Worm (Caenorhabditis elegans) whole organism, L3 larva: ENCODE results near the gene dhhc-13.
A peak's percentile ranks its signal among the peaks of the same experiment; 100 is the strongest.

Source experiments
- R02D3.7 ChIP-seq: fragments of 150-350 bp; optimal IDR thresholded peaks from 2 replicates; lab custom pipeline; 2014; ENCODE audit warnings: missing biosample characterization, missing genetic modification characterization
- aly-2 ChIP-seq: fragments of 150-350 bp; optimal IDR thresholded peaks from 2 replicates; lab custom pipeline; 2014; ENCODE audit warnings: missing biosample characterization, missing genetic modification characterization
- ama-1 ChIP-seq: fragments of 150-350 bp; optimal IDR thresholded peaks from 2 replicates; lab custom pipeline; 2018
- ceh-16 ChIP-seq: sonication (generic microtip); optimal IDR thresholded peaks from 2 replicates; lab custom pipeline; 2017; ENCODE audit warnings: missing biosample characterization, missing genetic modification characterization
- ceh-82 ChIP-seq: fragments of 150-350 bp; optimal IDR thresholded peaks from 2 replicates; lab custom pipeline; 2014; ENCODE audit warnings: missing biosample characterization, missing genetic modification characterization
- ceh-9 ChIP-seq: sonication (generic microtip); optimal IDR thresholded peaks from 2 replicates; lab custom pipeline; 2018; ENCODE audit warnings: missing biosample characterization, missing genetic modification characterization
- egl-27 ChIP-seq: sonication (generic microtip); optimal IDR thresholded peaks from 4 replicates; lab custom pipeline; 2017; ENCODE audit warnings: missing biosample characterization, missing genetic modification reagents, missing genetic modification characterization
- egl-5 ChIP-seq: fragments of 150-350 bp; optimal IDR thresholded peaks from 2 replicates; lab custom pipeline; 2017; ENCODE audit warnings: missing biosample characterization, missing genetic modification reagents, missing genetic modification characterization, inconsistent platforms
- elt-2 ChIP-seq: sonication (generic microtip); optimal IDR thresholded peaks from 2 replicates; lab custom pipeline; 2016; ENCODE audit warnings: missing genetic modification reagents, mild to moderate bottlenecking, missing genetic modification characterization, missing compliant biosample characterization
- elt-3 ChIP-seq, 3 experiments: fragments of 150-350 bp in 1 of 3; sonication (generic microtip) in 2 of 3; optimal IDR thresholded peaks; 2 replicates in 2 of 3; 4 replicates in 1 of 3; lab custom pipeline; 2014 to 2017; ENCODE audit warnings: missing biosample characterization in 3 of 3, missing genetic modification characterization in 3 of 3
- eor-1 ChIP-seq, 2 experiments: fragments of 150-350 bp; optimal IDR thresholded peaks; 2 replicates each; lab custom pipeline; 2014 to 2018; ENCODE audit warnings: missing biosample characterization in 2 of 2, missing genetic modification characterization in 2 of 2
- fkh-10 ChIP-seq: sonication (generic microtip); optimal IDR thresholded peaks from 2 replicates; lab custom pipeline; 2017; ENCODE audit warnings: missing biosample characterization, missing genetic modification reagents, missing genetic modification characterization
- fkh-2 ChIP-seq: fragments of 150-350 bp; optimal IDR thresholded peaks from 2 replicates; lab custom pipeline; 2014; ENCODE audit warnings: missing biosample characterization, missing genetic modification reagents, missing genetic modification characterization
- fos-1 ChIP-seq: fragments of 150-350 bp; optimal IDR thresholded peaks from 2 replicates; lab custom pipeline; 2014; ENCODE audit warnings: missing biosample characterization, missing genetic modification characterization
- hmg-11 ChIP-seq: sonication (generic microtip); optimal IDR thresholded peaks from 2 replicates; lab custom pipeline; 2016; ENCODE audit warnings: missing genetic modification characterization, missing compliant biosample characterization
- lin-15B ChIP-seq: fragments of 150-350 bp; optimal IDR thresholded peaks from 2 replicates; lab custom pipeline; 2014; ENCODE audit warnings: missing biosample characterization, missing genetic modification characterization
- lin-39 ChIP-seq: fragments of 150-350 bp; optimal IDR thresholded peaks from 2 replicates; lab custom pipeline; 2018; ENCODE audit warnings: missing biosample characterization, missing genetic modification reagents, missing genetic modification characterization
- lsy-12 ChIP-seq: sonication (generic microtip); optimal IDR thresholded peaks from 2 replicates; lab custom pipeline; 2016; ENCODE audit warnings: mild to moderate bottlenecking, missing genetic modification characterization, missing compliant biosample characterization
- mdl-1 ChIP-seq: fragments of 150-350 bp; optimal IDR thresholded peaks from 2 replicates; lab custom pipeline; 2014; ENCODE audit warnings: missing biosample characterization, missing genetic modification characterization
- nfya-1 ChIP-seq: sonication (generic microtip); optimal IDR thresholded peaks from 2 replicates; lab custom pipeline; 2017; ENCODE audit warnings: missing genetic modification characterization, mild to moderate bottlenecking, missing compliant biosample characterization, antibody characterized with exemption, moderate library complexity; ENCODE audit not compliant: insufficient read depth
- nhr-11 ChIP-seq: fragments of 150-350 bp; optimal IDR thresholded peaks from 2 replicates; lab custom pipeline; 2014; ENCODE audit warnings: missing biosample characterization, missing genetic modification characterization
- nhr-12 ChIP-seq: fragments of 150-350 bp; optimal IDR thresholded peaks from 2 replicates; lab custom pipeline; 2014; ENCODE audit warnings: missing biosample characterization, missing genetic modification characterization
- nhr-23 ChIP-seq: fragments of 150-350 bp; optimal IDR thresholded peaks from 2 replicates; lab custom pipeline; 2014; ENCODE audit warnings: missing biosample characterization, missing genetic modification reagents, missing genetic modification characterization
- nhr-25 ChIP-seq: sonication (generic microtip); optimal IDR thresholded peaks from 2 replicates; lab custom pipeline; 2017; ENCODE audit warnings: missing biosample characterization, missing genetic modification characterization
- nhr-28 ChIP-seq: fragments of 150-350 bp; optimal IDR thresholded peaks from 2 replicates; lab custom pipeline; 2014; ENCODE audit warnings: missing biosample characterization, missing genetic modification characterization
- nhr-43 ChIP-seq: sonication (generic microtip); optimal IDR thresholded peaks from 2 replicates; lab custom pipeline; 2016; ENCODE audit warnings: mild to moderate bottlenecking, missing genetic modification characterization, missing compliant biosample characterization; ENCODE audit not compliant: poor library complexity, severe bottlenecking
- nhr-67 ChIP-seq: fragments of 150-350 bp; optimal IDR thresholded peaks from 2 replicates; lab custom pipeline; 2014; ENCODE audit warnings: missing biosample characterization, missing genetic modification characterization
- pha-4 ChIP-seq: fragments of 150-350 bp; optimal IDR thresholded peaks from 2 replicates; lab custom pipeline; 2014; ENCODE audit warnings: missing biosample characterization, missing genetic modification reagents, missing genetic modification characterization
- skn-1 ChIP-seq: fragments of 150-350 bp; optimal IDR thresholded peaks from 2 replicates; lab custom pipeline; 2014; ENCODE audit warnings: missing biosample characterization, missing genetic modification characterization
- snpc-4 ChIP-seq: fragments of 150-350 bp; optimal IDR thresholded peaks from 2 replicates; lab custom pipeline; 2014; ENCODE audit warnings: missing biosample characterization, missing genetic modification characterization
- tbx-2 ChIP-seq: sonication (generic microtip); optimal IDR thresholded peaks from 2 replicates; lab custom pipeline; 2016; ENCODE audit warnings: mild to moderate bottlenecking, missing genetic modification characterization, missing compliant biosample characterization
- unc-39 ChIP-seq: sonication (generic microtip); optimal IDR thresholded peaks from 4 replicates; lab custom pipeline; 2017; ENCODE audit warnings: missing biosample characterization, missing genetic modification characterization
- unc-62 ChIP-seq: fragments of 150-350 bp; sonication (generic microtip); optimal IDR thresholded peaks from 4 replicates; lab custom pipeline; 2014; ENCODE audit warnings: missing biosample characterization, missing genetic modification reagents, missing genetic modification characterization
- ztf-4 ChIP-seq: fragments of 150-350 bp; optimal IDR thresholded peaks from 2 replicates; lab custom pipeline; 2014; ENCODE audit warnings: missing biosample characterization, missing genetic modification characterization

dhhc-13 gene

DNA sequence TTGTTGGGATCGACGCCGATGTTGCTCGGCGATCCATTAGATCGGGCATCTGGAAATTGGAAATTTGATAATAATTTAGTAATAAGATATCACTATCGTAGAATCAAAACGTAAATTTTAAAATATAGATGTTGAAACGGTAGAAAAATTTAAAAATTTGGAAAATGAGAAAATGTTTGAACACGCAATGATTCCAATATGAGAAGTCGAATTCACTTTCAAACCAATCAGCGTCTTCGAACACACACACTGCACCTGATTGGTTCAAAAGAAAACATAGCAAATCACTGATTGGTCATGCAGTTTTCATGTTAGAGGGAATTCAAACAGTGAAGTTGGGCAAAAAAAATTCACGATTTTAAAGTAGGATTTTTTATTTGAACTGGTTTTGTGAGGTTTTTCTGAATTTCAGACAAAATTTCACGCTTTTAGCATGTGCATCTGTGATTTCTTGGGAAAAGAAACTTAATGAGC lies 13.8 kb upstream of the dhhc-13 start, which contains the start of gene H04M03.12:
Gene H04M03.12, minus strand, starts transcription at position 51 of the 474 bp plus-strand sequence.
- TF ChIP-seq eor-1 (tag; optimal IDR thresholded peaks at IDR 0.05; lab: Kevin White, UChicago) (no peak), nfya-1 (tag; lab: Kevin White, UChicago) (peak; percentile 67)

DNA sequence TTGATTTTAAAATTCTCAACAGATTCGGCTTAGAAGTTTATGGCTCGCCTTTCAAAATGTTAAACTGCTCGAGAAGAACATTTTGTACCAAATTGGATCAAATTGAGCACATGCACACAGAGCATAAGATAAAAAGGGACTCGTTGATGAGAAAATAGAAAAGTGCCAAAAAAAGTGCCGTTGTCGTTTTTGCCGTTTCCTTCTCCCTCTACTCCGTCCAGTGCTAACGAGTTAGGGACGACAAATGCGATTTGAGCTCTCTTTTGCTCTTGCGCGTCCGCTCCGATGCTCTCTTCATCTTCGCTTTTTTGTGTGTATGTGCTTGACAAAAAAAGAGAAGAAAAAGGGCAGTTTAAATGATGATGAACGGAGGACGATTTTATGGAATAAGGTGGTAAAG lies 2.0 kb upstream of the dhhc-13 start:
- TF ChIP-seq skn-1 (tag; lab: Kevin White, UChicago) (no peak), fkh-10 (GFP tag; lab: Kevin White, UChicago) (peak; percentile 88)
- TF ChIP-seq, all 47 proteins: peak for 1

ce11 chrIV:5923112-5923511 lies 6.0 kb downstream of the dhhc-13 start:
- TF ChIP-seq nhr-67 (tag; lab: Kevin White, UChicago) (no peak), unc-62 (GFP tag; lab: Kevin White, UChicago) (peak; percentile 5)

ce11 chrIV:5924241-5924640 lies 7.1 kb downstream of the dhhc-13 start:
- TF ChIP-seq ceh-9 (no peak), tbx-2 (no peak), snpc-4 (tag; lab: Kevin White, UChicago) (no peak), unc-62 (GFP tag; lab: Kevin White, UChicago) (no peak), fos-1 (tag; lab: Kevin White, UChicago) (no peak)

- TF ChIP-seq nhr-12, result no peak
- TF ChIP-seq nhr-28 (tag; lab: Kevin White, UChicago), result no peak
- peak; percentile 50 for TF ChIP-seq nhr-23 (tag; lab: Kevin White, UChicago)
- no peak for TF ChIP-seq ceh-9
- TF ChIP-seq egl-5 (tag; lab: Kevin White, UChicago), result peak; percentile 6
- TF ChIP-seq hmg-11 (tag; lab: Kevin White, UChicago), result peak; percentile 9
- TF ChIP-seq ama-1 (lab: Kevin White, UChicago), result no peak
- peak; percentile 64 for TF ChIP-seq nhr-25 (tag; lab: Kevin White, UChicago)
- TF ChIP-seq fkh-2 (tag; lab: Kevin White, UChicago), result no peak
- no peak for TF ChIP-seq unc-39 (tag; lab: Kevin White, UChicago)
- no peak for TF ChIP-seq nhr-43 (tag; lab: Kevin White, UChicago)
- TF ChIP-seq mdl-1 (tag; lab: Kevin White, UChicago), result no peak
Measured at ce11 chrIV:5926643-5927042, 9.5 kb downstream of the dhhc-13 start.

DNA sequence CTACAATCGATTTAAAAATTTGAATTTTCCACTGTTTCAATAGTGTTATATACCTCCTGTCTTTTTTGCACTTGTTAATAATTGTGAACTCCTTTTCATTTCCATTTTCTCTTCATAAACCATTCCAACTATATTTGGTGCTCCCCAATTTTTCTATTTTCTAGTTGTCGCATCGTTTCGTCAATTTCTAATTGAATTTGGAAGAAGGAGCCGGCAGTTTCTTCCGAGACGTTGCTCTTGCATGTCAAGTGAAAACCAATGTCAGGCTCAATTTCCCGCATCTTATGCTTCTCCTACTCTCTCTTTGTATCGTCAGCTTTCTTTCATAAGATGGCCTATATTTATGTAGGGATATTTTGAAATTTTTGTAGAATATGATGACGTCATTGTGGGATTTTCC lies 10.7 kb downstream of the dhhc-13 start:
- TF ChIP-seq mdl-1 (tag; lab: Kevin White, UChicago), result no peak
- no peak for TF ChIP-seq ceh-82 (tag; lab: Kevin White, UChicago)
- TF ChIP-seq pha-4 (tag; lab: Kevin White, UChicago), result no peak
- TF ChIP-seq eor-1 (tag; optimal IDR thresholded peaks at IDR 0.05; lab: Kevin White, UChicago), result no peak
- no peak for TF ChIP-seq lsy-12
- TF ChIP-seq R02D3.7 (tag; lab: Kevin White, UChicago), result no peak
- TF ChIP-seq nhr-11 (tag; lab: Kevin White, UChicago), result no peak
- TF ChIP-seq fkh-10 (GFP tag; lab: Kevin White, UChicago), result no peak
- no peak for TF ChIP-seq aly-2 (tag; lab: Kevin White, UChicago)
- no peak for TF ChIP-seq ama-1 (lab: Kevin White, UChicago)

DNA sequence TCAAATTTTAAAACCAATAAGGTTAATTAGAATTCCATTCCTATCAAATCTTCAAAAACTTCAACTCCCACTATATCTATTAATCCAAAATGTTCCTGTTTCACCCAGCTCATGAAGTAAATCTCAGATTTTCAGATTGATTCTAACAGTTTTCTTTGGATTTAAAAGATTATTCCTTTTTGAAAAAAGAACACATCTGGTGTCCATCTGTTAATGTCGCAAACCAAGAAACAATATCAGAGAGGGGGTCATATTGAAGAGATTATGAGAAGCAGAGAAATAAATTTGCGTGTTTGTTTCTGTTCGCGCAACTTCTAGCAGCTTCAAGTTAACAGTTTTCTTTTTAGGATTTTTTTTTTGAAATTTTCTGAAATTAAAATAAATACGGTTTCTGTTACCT lies 11.8 kb downstream of the dhhc-13 start:
- no peak for TF ChIP-seq nhr-12
- TF ChIP-seq ama-1 (lab: Kevin White, UChicago), result no peak
- no peak for TF ChIP-seq nhr-25 (tag; lab: Kevin White, UChicago)
- no peak for TF ChIP-seq ceh-16 (tag; lab: Kevin White, UChicago)
- TF ChIP-seq nhr-67 (tag; lab: Kevin White, UChicago), result no peak
- TF ChIP-seq elt-2 (tag; lab: Kevin White, UChicago), result no peak
- TF ChIP-seq egl-27, result no peak
- no peak for TF ChIP-seq egl-5 (tag; lab: Kevin White, UChicago)
- TF ChIP-seq elt-3 (tag; optimal IDR thresholded peaks at IDR 0.05; lab: Kevin White, UChicago), result no peak
- TF ChIP-seq ztf-4, result no peak
- TF ChIP-seq lin-39, result no peak
- no peak for TF ChIP-seq lin-15B
- no peak for TF ChIP-seq eor-1 (tag; optimal IDR thresholded peaks at IDR 0.05; lab: Kevin White, UChicago)
- TF ChIP-seq snpc-4 (tag; lab: Kevin White, UChicago), result no peak
